Fruit fly (Drosophila melanogaster) Kc167 (cell line): ENCODE measurements around the gene CheB98a.

Experiments used
- Myc ChIP-seq: fragments of >200 bp; optimal IDR thresholded peaks from 2 replicates; lab custom pipeline; 2017; ENCODE audit warnings: missing external identifiers
- Sin3A ChIP-seq: fragments of >200 bp; optimal IDR thresholded peaks from 2 replicates; lab custom pipeline; 2018; ENCODE audit warnings: missing external identifiers
- h ChIP-seq: fragments of >200 bp; optimal IDR thresholded peaks from 3 replicates; lab custom pipeline; 2018; ENCODE audit warnings: missing external identifiers
- insv ChIP-seq: fragments of >200 bp; optimal IDR thresholded peaks from 3 replicates; lab custom pipeline; 2018; ENCODE audit warnings: missing external identifiers
- psq ChIP-seq: fragments of >200 bp; optimal IDR thresholded peaks from 2 replicates; lab custom pipeline; 2017; ENCODE audit warnings: missing external identifiers
- ttk ChIP-seq: sonication (Bioruptor generic); optimal IDR thresholded peaks from 2 replicates; lab custom pipeline; 2017; ENCODE audit warnings: missing external identifiers

DNA sequence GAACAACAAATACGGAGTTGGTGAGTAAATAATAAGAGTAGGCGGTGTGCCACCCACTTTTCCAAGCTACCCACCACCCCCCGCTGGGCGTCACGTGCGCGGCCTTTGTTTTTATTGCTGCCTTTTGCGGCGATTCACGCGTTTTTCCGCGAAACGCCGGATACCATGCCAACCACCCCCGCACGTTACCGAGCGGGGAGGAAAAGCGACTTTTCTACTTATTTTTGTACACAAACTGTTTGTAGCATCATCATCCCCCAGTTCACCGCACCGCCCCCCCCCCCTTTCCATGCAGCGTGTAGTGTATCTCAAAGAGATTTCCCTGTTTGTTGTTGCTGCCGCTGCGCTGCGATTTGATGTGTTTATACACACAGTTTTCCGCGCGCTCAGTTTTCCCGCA, 39.5 kb downstream of the CheB98a start:
- TF ChIP-seq psq (lab: Kevin White, UChicago) (no peak), ttk (lab: Kevin White, UChicago) (no peak), insv (lab: Kevin White, UChicago) (no peak), Sin3A (lab: Kevin White, UChicago) (no peak), Myc (lab: Kevin White, UChicago) (no peak), h (lab: Kevin White, UChicago) (no peak)
